Worm (Caenorhabditis elegans) whole organism, early embryonic: Measurements from ENCODE around the gene ify-1.
A peak's percentile ranks its signal among the peaks of the same experiment; 100 is the strongest.

Experiments
- B0310.2 ChIP-seq: sonication (generic microtip); optimal IDR thresholded peaks from 2 replicates; lab custom pipeline; 2016; ENCODE audit warnings: mild to moderate bottlenecking, missing genetic modification characterization, missing compliant biosample characterization
- F13C5.2 ChIP-seq: sonication (generic microtip); optimal IDR thresholded peaks from 2 replicates; lab custom pipeline; 2017; ENCODE audit warnings: mild to moderate bottlenecking, missing genetic modification characterization, inconsistent platforms, missing compliant biosample characterization
- ama-1 ChIP-seq: fragments of 150-350 bp; optimal IDR thresholded peaks from 2 replicates; lab custom pipeline; 2014
- ceh-13 ChIP-seq: fragments of 200-800 bp; sonication (Bioruptor generic); optimal IDR thresholded peaks from 2 replicates; lab custom pipeline; 2018; ENCODE audit warnings: mild to moderate bottlenecking, missing genetic modification characterization, missing compliant biosample characterization
- ets-7 ChIP-seq: sonication (generic microtip); optimal IDR thresholded peaks from 2 replicates; lab custom pipeline; 2016; ENCODE audit warnings: missing genotype, missing genetic modification characterization, missing compliant biosample characterization
- flt-1 ChIP-seq: fragments of 200-800 bp; sonication (Bioruptor generic); IDR thresholded peaks from 2 replicates; pipeline ENCODE4 v1.3.6; 2022; ENCODE audit warnings: missing genetic modification characterization, missing compliant biosample characterization
- hnd-1 ChIP-seq: sonication (generic microtip); optimal IDR thresholded peaks from 2 replicates; lab custom pipeline; 2016; ENCODE audit warnings: missing genetic modification characterization, missing compliant biosample characterization
- scrt-1 ChIP-seq: fragments of 200-800 bp; sonication (Bioruptor generic); IDR thresholded peaks from 2 replicates; pipeline ENCODE4 v1.3.6; 2022; ENCODE audit warnings: missing genetic modification characterization, missing compliant biosample characterization
- tbx-37 ChIP-seq: fragments of 200-800 bp; sonication (Bioruptor generic); conservative IDR thresholded peaks from 2 replicates; pipeline ENCODE4 v1.3.6; 2022; ENCODE audit warnings: missing genetic modification reagents, missing genetic modification characterization, missing compliant biosample characterization

DNA sequence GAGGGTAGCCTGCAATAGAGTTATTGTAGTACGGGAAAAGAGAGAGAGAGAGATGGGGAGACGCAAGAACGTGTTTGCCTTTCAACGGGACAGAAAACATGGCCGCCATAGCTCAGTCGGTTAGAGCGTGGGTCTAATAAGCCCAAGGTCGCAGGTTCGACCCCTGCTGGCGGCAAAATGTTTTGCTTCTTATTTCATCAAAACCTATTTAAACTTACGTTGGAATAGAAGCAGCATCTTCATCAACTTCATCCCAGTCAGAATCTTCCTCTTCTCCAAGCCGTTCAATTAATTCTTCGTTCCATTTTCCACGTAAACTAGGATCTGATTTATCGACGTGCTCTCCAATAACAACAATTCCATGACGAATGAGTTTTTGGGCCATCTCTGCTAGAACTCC, 22.3 kb downstream of the ify-1 start:
- TF ChIP-seq flt-1 (GFP tag; lab: Robert Waterston, UW) = peak; percentile 91
- TF ChIP-seq B0310.2 (tag; lab: Kevin White, UChicago) = peak; percentile 94
- peak; percentile 77 for TF ChIP-seq ceh-13 (GFP tag; lab: Kevin White, UChicago)
- peak; percentile 91 for TF ChIP-seq ets-7 (tag; lab: Kevin White, UChicago)
- TF ChIP-seq scrt-1 (GFP tag; lab: Robert Waterston, UW) = peak; percentile 95
- TF ChIP-seq F13C5.2 (tag; lab: Kevin White, UChicago) = peak; percentile 97
- peak; percentile 79 for TF ChIP-seq hnd-1
- TF ChIP-seq tbx-37 (GFP tag; lab: Robert Waterston, UW) = peak; percentile 94
- TF ChIP-seq ama-1 = peak; percentile 74
